Worm (Caenorhabditis elegans) whole organism, L1 larva: ENCODE data around the gene sut-1.

Source experiments
- C16A3.4 ChIP-seq: fragments of 150-350 bp; optimal IDR thresholded peaks from 2 replicates; lab custom pipeline; 2014; ENCODE audit warnings: missing biosample characterization, missing genetic modification characterization
- blmp-1 ChIP-seq: fragments of 150-350 bp; optimal IDR thresholded peaks from 2 replicates; lab custom pipeline; 2014; ENCODE audit warnings: missing biosample characterization, missing genetic modification characterization
- ceh-8 ChIP-seq: fragments of 200-800 bp; sonication (Bioruptor generic); optimal IDR thresholded peaks from 2 replicates; lab custom pipeline; 2018; ENCODE audit warnings: mild to moderate bottlenecking, missing genetic modification characterization, moderate library complexity, missing compliant biosample characterization
- ceh-82 ChIP-seq, 3 experiments: fragments of 150-350 bp in 1 of 3; sonication (generic microtip) in 2 of 3; optimal IDR thresholded peaks; 2 replicates each; lab custom pipeline; 2014 to 2017; ENCODE audit warnings: missing biosample characterization in 3 of 3, missing genetic modification characterization in 3 of 3
- ceh-88 ChIP-seq: fragments of 200-800 bp; sonication (Bioruptor generic); IDR thresholded peaks from 2 replicates; pipeline ENCODE4 v1.3.6; 2022; ENCODE audit warnings: missing genetic modification characterization, missing compliant biosample characterization
- dpl-1 ChIP-seq, 3 experiments: fragments of 150-350 bp in 2 of 3; sonication (generic microtip) in 1 of 3; optimal IDR thresholded peaks; 2 replicates each; lab custom pipeline; 2014 to 2017; ENCODE audit warnings: missing biosample characterization in 3 of 3, missing genetic modification characterization in 3 of 3, missing genetic modification reagents in 3 of 3
- dsc-1 ChIP-seq: sonication (generic microtip); optimal IDR thresholded peaks from 2 replicates; lab custom pipeline; 2016; ENCODE audit warnings: mild to moderate bottlenecking, missing genetic modification characterization, missing compliant biosample characterization
- efl-1 ChIP-seq, 4 experiments: fragments of 150-350 bp; optimal IDR thresholded peaks in 3 of 4; peaks in 1 of 4; 1 replicate in 1 of 4; 2 replicates in 3 of 4; lab custom pipeline; 2014; ENCODE audit warnings: missing biosample characterization in 2 of 4, missing genetic modification characterization in 2 of 4, missing genetic modification reagents in 2 of 4
- egl-13 ChIP-seq: sonication (generic microtip); optimal IDR thresholded peaks from 2 replicates; lab custom pipeline; 2016; ENCODE audit warnings: missing genotype, missing genetic modification reagents, missing genetic modification characterization, missing compliant biosample characterization
- elt-3 ChIP-seq, 6 experiments: fragments of 150-350 bp in 1 of 6; sonication (generic microtip); optimal IDR thresholded peaks; 2 replicates each; lab custom pipeline; 2017 to 2018; ENCODE audit warnings: missing biosample characterization in 6 of 6, missing genetic modification characterization in 6 of 6, inconsistent platforms in 1 of 6
- fkh-8 ChIP-seq: sonication (generic microtip); optimal IDR thresholded peaks from 2 replicates; lab custom pipeline; 2016; ENCODE audit warnings: mild to moderate bottlenecking, missing genetic modification characterization, missing compliant biosample characterization
- grh-1 ChIP-seq: fragments of 200-800 bp; sonication (Bioruptor generic); IDR thresholded peaks from 2 replicates; pipeline ENCODE4 v1.3.6; 2022; ENCODE audit warnings: missing genetic modification reagents, missing genetic modification characterization, missing compliant biosample characterization
- isw-1 ChIP-seq: fragments of 200-800 bp; sonication (Bioruptor generic); IDR thresholded peaks from 2 replicates; pipeline ENCODE4 v1.3.6; 2022; ENCODE audit warnings: missing genetic modification characterization, missing compliant biosample characterization
- lin-13 ChIP-seq: fragments of 150-350 bp; optimal IDR thresholded peaks from 2 replicates; lab custom pipeline; 2014; ENCODE audit warnings: missing biosample characterization, missing genetic modification reagents, missing genetic modification characterization
- lin-14 ChIP-seq: fragments of 200-800 bp; sonication (Bioruptor generic); optimal IDR thresholded peaks from 2 replicates; lab custom pipeline; 2018; ENCODE audit warnings: mild to moderate bottlenecking, missing genetic modification characterization, moderate library complexity, missing compliant biosample characterization
- lin-15B ChIP-seq: fragments of 150-350 bp; sonication (generic microtip); optimal IDR thresholded peaks from 3 replicates; lab custom pipeline; 2014; ENCODE audit warnings: missing biosample characterization, missing genetic modification characterization
- lin-35 ChIP-seq, 2 experiments: fragments of 150-350 bp; optimal IDR thresholded peaks; 2 replicates each; lab custom pipeline; 2014; ENCODE audit warnings: missing biosample characterization in 2 of 2, missing genetic modification characterization in 2 of 2, missing genetic modification reagents in 2 of 2
- lsy-2 ChIP-seq, 2 experiments: fragments of 150-350 bp; optimal IDR thresholded peaks; 2 replicates each; lab custom pipeline; 2014; ENCODE audit warnings: missing biosample characterization in 2 of 2, missing genetic modification characterization in 2 of 2
- mab-9 ChIP-seq: fragments of 200-800 bp; sonication (Bioruptor generic); IDR thresholded peaks from 2 replicates; pipeline ENCODE4 v1.3.6; 2022; ENCODE audit warnings: missing genetic modification reagents, missing genetic modification characterization, missing compliant biosample characterization
- mep-1 ChIP-seq: fragments of 150-350 bp; optimal IDR thresholded peaks from 2 replicates; lab custom pipeline; 2014; ENCODE audit warnings: missing biosample characterization, missing genetic modification characterization
- nhr-19 ChIP-seq: fragments of 200-800 bp; sonication (Bioruptor generic); conservative IDR thresholded peaks from 2 replicates; pipeline ENCODE4 v1.3.6; 2022; ENCODE audit warnings: missing genetic modification characterization, missing compliant biosample characterization
- nhr-20 ChIP-seq: sonication (generic microtip); optimal IDR thresholded peaks from 2 replicates; lab custom pipeline; 2016; ENCODE audit warnings: mild to moderate bottlenecking, missing genetic modification characterization, missing compliant biosample characterization
- nhr-47 ChIP-seq: sonication (generic microtip); optimal IDR thresholded peaks from 2 replicates; lab custom pipeline; 2016; ENCODE audit warnings: mild to moderate bottlenecking, missing genetic modification characterization, moderate library complexity, missing compliant biosample characterization
- nhr-71 ChIP-seq: sonication (generic microtip); optimal IDR thresholded peaks from 2 replicates; lab custom pipeline; 2016; ENCODE audit warnings: mild to moderate bottlenecking, missing genetic modification characterization, moderate library complexity, missing compliant biosample characterization
- nhr-85 ChIP-seq: sonication (generic microtip); peaks from one replicate; lab custom pipeline; 2016; ENCODE audit warnings: missing genetic modification characterization, inconsistent platforms, missing compliant biosample characterization
- nhr-90 ChIP-seq: sonication (generic microtip); optimal IDR thresholded peaks from 2 replicates; lab custom pipeline; 2016; ENCODE audit warnings: mild to moderate bottlenecking, missing genetic modification characterization, missing compliant biosample characterization; ENCODE audit not compliant: poor library complexity
- pax-3 ChIP-seq: fragments of 200-800 bp; sonication (Bioruptor generic); optimal IDR thresholded peaks from 2 replicates; lab custom pipeline; 2018; ENCODE audit warnings: mild to moderate bottlenecking, missing genetic modification characterization, moderate library complexity, missing compliant biosample characterization
- rnt-1 ChIP-seq: sonication (generic microtip); optimal IDR thresholded peaks from 2 replicates; lab custom pipeline; 2016; ENCODE audit warnings: mild to moderate bottlenecking, missing genetic modification characterization, moderate library complexity, missing compliant biosample characterization
- snu-23 ChIP-seq: sonication (generic microtip); optimal IDR thresholded peaks from 2 replicates; lab custom pipeline; 2016; ENCODE audit warnings: missing genetic modification characterization, missing compliant biosample characterization
- sox-4 ChIP-seq: sonication (generic microtip); optimal IDR thresholded peaks from 2 replicates; lab custom pipeline; 2016; ENCODE audit warnings: missing genetic modification characterization, missing compliant biosample characterization
- swsn-7 ChIP-seq: sonication (generic microtip); optimal IDR thresholded peaks from 2 replicates; lab custom pipeline; 2016; ENCODE audit warnings: missing genetic modification characterization, missing compliant biosample characterization
- tbx-2 ChIP-seq: sonication (generic microtip); optimal IDR thresholded peaks from 2 replicates; lab custom pipeline; 2016; ENCODE audit warnings: missing genetic modification characterization, missing compliant biosample characterization
- unc-86 ChIP-seq: sonication (generic microtip); optimal IDR thresholded peaks from 2 replicates; lab custom pipeline; 2016; ENCODE audit warnings: missing genetic modification characterization, missing compliant biosample characterization
- unc-98 ChIP-seq: fragments of 200-800 bp; sonication (Bioruptor generic); IDR thresholded peaks from 2 replicates; pipeline ENCODE4 v1.3.6; 2022; ENCODE audit warnings: missing genetic modification characterization, missing compliant biosample characterization
- xbp-1 ChIP-seq: sonication (generic microtip); optimal IDR thresholded peaks from 2 replicates; lab custom pipeline; 2016; ENCODE audit warnings: missing genetic modification characterization, missing compliant biosample characterization
- ztf-11 ChIP-seq, 2 experiments: sonication (generic microtip); optimal IDR thresholded peaks; 2 replicates each; lab custom pipeline; 2016 to 2017; ENCODE audit warnings: missing genetic modification characterization in 2 of 2, missing biosample characterization in 1 of 2, missing compliant biosample characterization in 1 of 2
- ztf-4 ChIP-seq: fragments of 150-350 bp; optimal IDR thresholded peaks from 2 replicates; lab custom pipeline; 2014; ENCODE audit warnings: missing biosample characterization, missing genetic modification characterization

sut-1 gene

DNA sequence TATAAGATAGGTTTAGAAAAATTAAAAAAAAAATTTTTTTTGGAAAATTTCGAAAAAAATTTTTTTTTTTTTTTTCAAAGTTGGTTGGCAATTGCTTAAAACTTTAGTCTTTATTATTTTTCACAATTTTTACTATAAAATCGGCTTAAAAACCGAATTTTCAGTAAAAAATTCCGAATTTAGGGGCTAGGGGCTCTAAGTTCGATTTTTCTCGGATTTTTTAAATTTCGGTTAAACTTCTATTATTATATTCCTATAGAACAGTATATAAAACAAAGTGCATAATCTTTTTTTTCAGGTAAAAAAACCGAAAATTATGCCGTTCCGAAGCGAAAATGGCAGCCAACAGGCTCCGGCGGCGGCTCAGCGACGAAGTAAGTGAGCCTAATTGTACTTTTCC lies 13.4 kb upstream of the sut-1 start, which contains the start of gene pod-2:
Gene pod-2, plus strand, starts transcription at position 301 of the 400 bp plus-strand sequence.
- TF ChIP-seq nhr-47 (no peak), ztf-4 (tag; lab: Kevin White, UChicago) (no peak), rnt-1 (tag; lab: Kevin White, UChicago) (no peak)

DNA sequence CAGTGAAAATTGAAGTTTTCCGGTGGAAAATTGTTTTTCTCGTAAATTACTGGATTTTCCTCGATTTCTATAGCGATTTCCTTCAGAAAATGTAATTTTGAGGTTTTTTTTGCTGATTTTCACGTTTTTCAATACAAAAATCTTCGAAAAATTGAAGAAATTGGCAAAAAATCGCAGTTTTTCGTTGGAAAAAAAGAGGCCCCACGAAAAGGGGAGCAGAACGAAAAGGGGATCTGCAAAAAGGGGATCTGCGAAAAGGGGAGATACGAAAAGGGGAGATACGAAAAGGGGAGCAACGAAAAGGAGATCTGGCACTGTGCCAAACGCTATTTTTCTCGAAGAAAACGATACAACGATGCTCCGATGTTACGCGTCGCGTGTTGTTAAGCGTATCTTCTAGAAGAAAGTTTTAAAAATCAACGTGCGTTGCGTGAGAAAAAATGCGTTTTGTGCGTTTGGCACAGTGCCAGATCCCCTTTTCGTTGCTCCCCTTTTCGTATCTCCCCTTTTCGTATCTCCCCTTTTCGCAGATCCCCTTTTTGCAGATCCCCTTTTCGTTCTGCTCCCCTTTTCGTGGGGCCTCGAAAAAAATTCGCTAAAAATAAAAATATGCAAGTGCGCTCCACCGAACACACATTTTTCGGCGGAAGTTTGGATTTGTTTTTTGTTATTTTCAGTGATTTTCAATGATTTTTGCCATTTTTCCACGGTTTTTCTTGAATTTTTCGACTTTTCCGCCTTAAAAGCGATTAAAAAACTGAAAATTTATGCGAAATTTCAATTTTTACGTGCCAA lies 11.4 kb upstream of the sut-1 start:
- peak; percentile 34 for TF ChIP-seq lin-15B (tag; lab: Kevin White, UChicago)
- peak; percentile 46 for TF ChIP-seq unc-86 (tag; lab: Kevin White, UChicago)
- peak; percentile 49 for TF ChIP-seq nhr-90 (tag; lab: Kevin White, UChicago)
- TF ChIP-seq lin-13 (GFP tag; lab: Kevin White, UChicago), result peak; percentile 41
- peak; percentile 40 for TF ChIP-seq swsn-7 (tag; lab: Kevin White, UChicago)
- TF ChIP-seq dsc-1 (tag; lab: Kevin White, UChicago), result peak; percentile 25
- peak; percentile 69 for TF ChIP-seq isw-1 (GFP tag; lab: Robert Waterston, UW)
- TF ChIP-seq snu-23 (GFP tag; lab: Kevin White, UChicago), result peak; percentile 49
- TF ChIP-seq sox-4 (tag; lab: Kevin White, UChicago), result peak; percentile 39
- TF ChIP-seq ztf-11 (tag; optimal IDR thresholded peaks at IDR 0.05; lab: Kevin White, UChicago), result peak in 1 of 2 experiments; percentile 77
- peak; percentile 32 for TF ChIP-seq C16A3.4
- peak; percentile 15 to 36 (median 16) for TF ChIP-seq ceh-82 (tag; optimal IDR thresholded peaks at IDR 0.05; lab: Kevin White, UChicago)
- TF ChIP-seq mep-1 (tag; lab: Kevin White, UChicago), result peak; percentile 24
- peak; percentile 71 for TF ChIP-seq nhr-47
- TF ChIP-seq grh-1 (GFP tag; lab: Robert Waterston, UW), result 0 out of 2 replicates have a peak, but pooled peaks have one; percentile 23
- TF ChIP-seq lin-14, result peak; percentile 56
- TF ChIP-seq elt-3 (tag; optimal IDR thresholded peaks at IDR 0.05; lab: Kevin White, UChicago), result peak in 1 of 6 experiments; percentile 31
- TF ChIP-seq fkh-8 (tag; lab: Kevin White, UChicago), result peak; percentile 67
- peak; percentile 45 for TF ChIP-seq xbp-1 (tag; lab: Kevin White, UChicago)
- TF ChIP-seq pax-3 (tag; lab: Kevin White, UChicago), result peak; percentile 49
- TF ChIP-seq tbx-2 (tag; lab: Kevin White, UChicago), result peak; percentile 44
- TF ChIP-seq blmp-1 (tag; lab: Kevin White, UChicago), result peak; percentile 31
- peak; percentile 53 for TF ChIP-seq nhr-20 (tag; lab: Kevin White, UChicago)
- peak; percentile 62 for TF ChIP-seq unc-98 (GFP tag; lab: Robert Waterston, UW)
- TF ChIP-seq efl-1 (optimal IDR thresholded peaks at IDR 0.05; lab: Kevin White, UChicago), result peak; percentile 50 to 76
- TF ChIP-seq efl-1 (GFP tag; optimal IDR thresholded peaks at IDR 0.05 in 1 of 2; lab: Kevin White, UChicago), result peak; percentile 84 to 98
- TF ChIP-seq nhr-85 (tag; lab: Kevin White, UChicago), result peak; percentile 71
- TF ChIP-seq egl-13, result peak; percentile 49
- TF ChIP-seq lin-35 (GFP tag; optimal IDR thresholded peaks at IDR 0.05; lab: Kevin White, UChicago), result peak; percentile 50 to 91
- TF ChIP-seq nhr-19, result peak; percentile 67
- peak; percentile 61 to 83 (median 75) for TF ChIP-seq dpl-1 (GFP tag; optimal IDR thresholded peaks at IDR 0.05; lab: Kevin White, UChicago)
- TF ChIP-seq mab-9, result peak; percentile 76
- TF ChIP-seq ceh-88 (GFP tag; lab: Robert Waterston, UW), result peak; percentile 71
- peak in 1 of 2 experiments; percentile 50 for TF ChIP-seq lsy-2 (tag; optimal IDR thresholded peaks at IDR 0.05; lab: Kevin White, UChicago)
- peak; percentile 88 for TF ChIP-seq rnt-1 (tag; lab: Kevin White, UChicago)
- TF ChIP-seq ceh-8 (GFP tag; lab: Kevin White, UChicago), result peak; percentile 12
- TF ChIP-seq nhr-71 (tag; lab: Kevin White, UChicago), result peak; percentile 67
